Fruit fly (Drosophila melanogaster): Measurements from ENCODE around the gene LysRS.

dm6 chrX:9595312-9595931 lies 13.3 kb downstream of the LysRS start:
- TF ChIP-seq EcR (GFP tag; optimal IDR thresholded peaks at IDR 0.05) (no peak), psq (optimal IDR thresholded peaks at IDR 0.05) (no peak)
